Worm (Caenorhabditis elegans) whole organism, mixed stage, embryonic: ENCODE measurements around the gene B0024.13.

ENCODE experiments used
- blmp-1 ChIP-seq: fragments of 150-350 bp; optimal IDR thresholded peaks from 2 replicates; lab custom pipeline; 2014; ENCODE audit warnings: missing biosample characterization, missing genetic modification characterization
- elt-1 ChIP-seq: sonication (generic microtip); optimal IDR thresholded peaks from 2 replicates; lab custom pipeline; 2017; ENCODE audit warnings: missing genetic modification characterization, mild to moderate bottlenecking, missing compliant biosample characterization, antibody characterized with exemption, moderate library complexity, borderline replicate concordance; ENCODE audit not compliant: insufficient read depth
- lin-13 ChIP-seq: fragments of 150-350 bp; optimal IDR thresholded peaks from 2 replicates; lab custom pipeline; 2014; ENCODE audit warnings: missing biosample characterization, missing genetic modification characterization
- nhr-12 ChIP-seq: fragments of 150-350 bp; optimal IDR thresholded peaks from 2 replicates; lab custom pipeline; 2014; ENCODE audit warnings: missing biosample characterization, missing genetic modification characterization
- nhr-237 ChIP-seq: fragments of 150-350 bp; optimal IDR thresholded peaks from 2 replicates; lab custom pipeline; 2014; ENCODE audit warnings: missing biosample characterization, missing genetic modification characterization
- pha-4 ChIP-seq: fragments of 150-350 bp; optimal IDR thresholded peaks from 2 replicates; lab custom pipeline; 2018; ENCODE audit warnings: missing biosample characterization, missing genetic modification reagents, missing genetic modification characterization
- sem-2 ChIP-seq: fragments of 200-800 bp; sonication (Bioruptor generic); optimal IDR thresholded peaks from 2 replicates; lab custom pipeline; 2018; ENCODE audit warnings: mild to moderate bottlenecking, missing genetic modification characterization, missing compliant biosample characterization
- snpc-4 ChIP-seq: fragments of 150-350 bp; optimal IDR thresholded peaks from 2 replicates; lab custom pipeline; 2014; ENCODE audit warnings: missing biosample characterization, missing genetic modification characterization
- unc-120 ChIP-seq: sonication (generic microtip); optimal IDR thresholded peaks from 2 replicates; lab custom pipeline; 2017; ENCODE audit warnings: missing genetic modification characterization, missing compliant biosample characterization; ENCODE audit not compliant: poor library complexity, severe bottlenecking
- unc-39 ChIP-seq: fragments of 150-350 bp; optimal IDR thresholded peaks from 2 replicates; lab custom pipeline; 2014; ENCODE audit warnings: missing biosample characterization, missing genetic modification characterization
- unc-62 ChIP-seq: fragments of 150-350 bp; optimal IDR thresholded peaks from 2 replicates; lab custom pipeline; 2014; ENCODE audit warnings: missing biosample characterization, missing genetic modification reagents, missing genetic modification characterization

- TF ChIP-seq unc-120 (tag; lab: Kevin White, UChicago), result no peak
- no peak for TF ChIP-seq nhr-237
- no peak for TF ChIP-seq unc-62 (GFP tag; lab: Kevin White, UChicago)
- no peak for TF ChIP-seq pha-4 (tag; lab: Kevin White, UChicago)
- TF ChIP-seq unc-39 (tag; lab: Kevin White, UChicago), result no peak
- TF ChIP-seq nhr-12, result no peak
- TF ChIP-seq elt-1 (tag; lab: Kevin White, UChicago), result no peak
- no peak for TF ChIP-seq snpc-4
- TF ChIP-seq lin-13 (tag; lab: Kevin White, UChicago), result no peak
- no peak for TF ChIP-seq blmp-1
- no peak for TF ChIP-seq sem-2 (GFP tag; lab: Kevin White, UChicago)
Observed at ce11 chrV:10280112-10280511, 40.4 kb upstream of the B0024.13 start.
